Worm (Caenorhabditis elegans) whole organism, late embryonic: ENCODE results near the gene T24A6.16.

ENCODE experiments used
- C08G9.2 ChIP-seq: sonication (generic microtip); optimal IDR thresholded peaks from 2 replicates; lab custom pipeline; 2016; ENCODE audit warnings: mild to moderate bottlenecking, missing genetic modification characterization, moderate library complexity, missing compliant biosample characterization
- K09A11.1 ChIP-seq: sonication (generic microtip); optimal IDR thresholded peaks from 2 replicates; lab custom pipeline; 2017; ENCODE audit warnings: antibody characterized with exemption, mild to moderate bottlenecking, missing genetic modification characterization, missing compliant biosample characterization; ENCODE audit not compliant: insufficient read depth
- T23F11.4 ChIP-seq: fragments of 200-800 bp; sonication (Bioruptor generic); optimal IDR thresholded peaks from 2 replicates; lab custom pipeline; 2018; ENCODE audit warnings: mild to moderate bottlenecking, missing genetic modification characterization, missing compliant biosample characterization
- ceh-14 ChIP-seq: sonication (generic microtip); optimal IDR thresholded peaks from 2 replicates; lab custom pipeline; 2016; ENCODE audit warnings: missing genotype, missing genetic modification characterization, missing compliant biosample characterization
- ceh-18 ChIP-seq: sonication (generic microtip); optimal IDR thresholded peaks from 2 replicates; lab custom pipeline; 2016; ENCODE audit warnings: missing genetic modification characterization, missing compliant biosample characterization
- ceh-2 ChIP-seq: sonication (generic microtip); optimal IDR thresholded peaks from 2 replicates; lab custom pipeline; 2016; ENCODE audit warnings: missing genotype, missing genetic modification characterization, missing compliant biosample characterization
- ceh-22 ChIP-seq: sonication (generic microtip); optimal IDR thresholded peaks from 2 replicates; lab custom pipeline; 2017; ENCODE audit warnings: missing biosample characterization, missing genetic modification characterization
- ceh-24 ChIP-seq: sonication (generic microtip); optimal IDR thresholded peaks from 2 replicates; lab custom pipeline; 2016; ENCODE audit warnings: mild to moderate bottlenecking, missing genetic modification characterization, missing compliant biosample characterization
- ceh-30 ChIP-seq: fragments of 150-350 bp; optimal IDR thresholded peaks from 2 replicates; lab custom pipeline; 2014; ENCODE audit warnings: missing biosample characterization, missing genetic modification characterization
- ceh-34 ChIP-seq: sonication (generic microtip); optimal IDR thresholded peaks from 2 replicates; lab custom pipeline; 2016; ENCODE audit warnings: mild to moderate bottlenecking, missing genetic modification characterization, missing compliant biosample characterization
- ceh-45 ChIP-seq: fragments of 200-800 bp; sonication (Bioruptor generic); IDR thresholded peaks from 2 replicates; pipeline ENCODE4 v1.3.6; 2022; ENCODE audit warnings: missing genetic modification reagents, missing genetic modification characterization, missing compliant biosample characterization
- ceh-6 ChIP-seq: fragments of 200-800 bp; sonication (Bioruptor generic); optimal IDR thresholded peaks from 2 replicates; lab custom pipeline; 2018; ENCODE audit warnings: mild to moderate bottlenecking, missing genetic modification characterization, missing compliant biosample characterization
- ceh-9 ChIP-seq: sonication (generic microtip); optimal IDR thresholded peaks from 2 replicates; lab custom pipeline; 2016; ENCODE audit warnings: mild to moderate bottlenecking, missing genetic modification characterization, inconsistent platforms, missing compliant biosample characterization
- che-1 ChIP-seq: sonication (generic microtip); optimal IDR thresholded peaks from 2 replicates; lab custom pipeline; 2016; ENCODE audit warnings: mild to moderate bottlenecking, missing genetic modification characterization, missing compliant biosample characterization
- dve-1 ChIP-seq: sonication (generic microtip); optimal IDR thresholded peaks from 2 replicates; lab custom pipeline; 2017; ENCODE audit warnings: antibody characterized with exemption, mild to moderate bottlenecking, missing genetic modification characterization, missing compliant biosample characterization
- eyg-1 ChIP-seq: sonication (generic microtip); optimal IDR thresholded peaks from 2 replicates; lab custom pipeline; 2016; ENCODE audit warnings: missing genotype, missing genetic modification characterization, missing compliant biosample characterization
- hlh-13 ChIP-seq: fragments of 200-800 bp; sonication (Bioruptor generic); optimal IDR thresholded peaks from 2 replicates; lab custom pipeline; 2018; ENCODE audit warnings: mild to moderate bottlenecking, missing genetic modification characterization, missing compliant biosample characterization
- hlh-15 ChIP-seq: sonication (generic microtip); optimal IDR thresholded peaks from 2 replicates; lab custom pipeline; 2016; ENCODE audit warnings: missing genetic modification characterization, missing compliant biosample characterization
- hlh-6 ChIP-seq: sonication (generic microtip); optimal IDR thresholded peaks from 2 replicates; lab custom pipeline; 2016; ENCODE audit warnings: missing genotype, missing genetic modification characterization, missing compliant biosample characterization
- hlh-8 ChIP-seq: sonication (generic microtip); optimal IDR thresholded peaks from 2 replicates; lab custom pipeline; 2016; ENCODE audit warnings: missing genotype, missing genetic modification characterization, missing compliant biosample characterization
- lim-6 ChIP-seq: sonication (generic microtip); optimal IDR thresholded peaks from 2 replicates; lab custom pipeline; 2016; ENCODE audit warnings: missing genetic modification characterization, missing compliant biosample characterization
- lin-11 ChIP-seq: fragments of 200-800 bp; sonication (Bioruptor generic); optimal IDR thresholded peaks from 2 replicates; lab custom pipeline; 2018; ENCODE audit warnings: mild to moderate bottlenecking, missing genetic modification characterization, missing compliant biosample characterization
- mec-3 ChIP-seq: sonication (generic microtip); optimal IDR thresholded peaks from 2 replicates; lab custom pipeline; 2016; ENCODE audit warnings: borderline replicate concordance, missing genetic modification characterization, missing compliant biosample characterization
- nfya-1 ChIP-seq: sonication (generic microtip); optimal IDR thresholded peaks from 2 replicates; lab custom pipeline; 2017; ENCODE audit warnings: missing genetic modification characterization, mild to moderate bottlenecking, missing compliant biosample characterization, antibody characterized with exemption, moderate library complexity
- nhr-11 ChIP-seq: fragments of 150-350 bp; optimal IDR thresholded peaks from 2 replicates; lab custom pipeline; 2014; ENCODE audit warnings: missing biosample characterization, missing genetic modification characterization
- npax-4 ChIP-seq: sonication (generic microtip); optimal IDR thresholded peaks from 2 replicates; lab custom pipeline; 2016; ENCODE audit warnings: missing genetic modification characterization, missing compliant biosample characterization
- odd-2 ChIP-seq: sonication (generic microtip); optimal IDR thresholded peaks from 2 replicates; lab custom pipeline; 2017; ENCODE audit warnings: antibody characterized with exemption, mild to moderate bottlenecking, missing genetic modification characterization, missing compliant biosample characterization
- pag-3 ChIP-seq: sonication (generic microtip); optimal IDR thresholded peaks from 2 replicates; lab custom pipeline; 2016; ENCODE audit warnings: missing compliant biosample characterization, missing genetic modification characterization, borderline replicate concordance
- pha-2 ChIP-seq: sonication (generic microtip); optimal IDR thresholded peaks from 2 replicates; lab custom pipeline; 2017; ENCODE audit warnings: mild to moderate bottlenecking, missing genetic modification characterization, missing compliant biosample characterization
- pha-4 ChIP-seq: fragments of 150-350 bp; optimal IDR thresholded peaks from 2 replicates; lab custom pipeline; 2018; ENCODE audit warnings: missing biosample characterization, missing genetic modification reagents, missing genetic modification characterization
- pqm-1 ChIP-seq: sonication (generic microtip); optimal IDR thresholded peaks from 2 replicates; lab custom pipeline; 2016; ENCODE audit warnings: missing genetic modification characterization, missing compliant biosample characterization
- ref-2 ChIP-seq: sonication (generic microtip); optimal IDR thresholded peaks from 2 replicates; lab custom pipeline; 2016; ENCODE audit warnings: missing genetic modification characterization, missing compliant biosample characterization
- sdc-2 ChIP-seq: sonication (generic microtip); optimal IDR thresholded peaks from 2 replicates; lab custom pipeline; 2016; ENCODE audit warnings: missing genotype, missing genetic modification characterization, missing compliant biosample characterization
- sox-4 ChIP-seq: sonication (generic microtip); optimal IDR thresholded peaks from 2 replicates; lab custom pipeline; 2017; ENCODE audit warnings: mild to moderate bottlenecking, missing genetic modification characterization, inconsistent platforms, missing compliant biosample characterization
- tbx-2 ChIP-seq: sonication (generic microtip); optimal IDR thresholded peaks from 2 replicates; lab custom pipeline; 2016; ENCODE audit warnings: missing genetic modification characterization, missing compliant biosample characterization
- tbx-7 ChIP-seq: sonication (generic microtip); optimal IDR thresholded peaks from 2 replicates; lab custom pipeline; 2016; ENCODE audit warnings: missing genotype, missing genetic modification characterization, missing compliant biosample characterization
- unc-3 ChIP-seq, 2 experiments: fragments of 200-800 bp in 1 of 2; sonication (Bioruptor generic) in 1 of 2; sonication (generic microtip) in 1 of 2; conservative IDR thresholded peaks in 1 of 2; optimal IDR thresholded peaks in 1 of 2; 2 replicates each; pipeline versions ENCODE4 v1.3.6 to Lab custom; 2016 to 2022; ENCODE audit warnings: missing compliant biosample characterization in 2 of 2, missing genetic modification characterization in 2 of 2, missing genetic modification reagents in 1 of 2
- unc-42 ChIP-seq: sonication (generic microtip); optimal IDR thresholded peaks from 2 replicates; lab custom pipeline; 2016; ENCODE audit warnings: missing genotype, missing genetic modification characterization, missing compliant biosample characterization
- zip-5 ChIP-seq: sonication (generic microtip); optimal IDR thresholded peaks from 2 replicates; lab custom pipeline; 2016; ENCODE audit warnings: missing genetic modification characterization, missing compliant biosample characterization

T24A6.16 gene

DNA sequence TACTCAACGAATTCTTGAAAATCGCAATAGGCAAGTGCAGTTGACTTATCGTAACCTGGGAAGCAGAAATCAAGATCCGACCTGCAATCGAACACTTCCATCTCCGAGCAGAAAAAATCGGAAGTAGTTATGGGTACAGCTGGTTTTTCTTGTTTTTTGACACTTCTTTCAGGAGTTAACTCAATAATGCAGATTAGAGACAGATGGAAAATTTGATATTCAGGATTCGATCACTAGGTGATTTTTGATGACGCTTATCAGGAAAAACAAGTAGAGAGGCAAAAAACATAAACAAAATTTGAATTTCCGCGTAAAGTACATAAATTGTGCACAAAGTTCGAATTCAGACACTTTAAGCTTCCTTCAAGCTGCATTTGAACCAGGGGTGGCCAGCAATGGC is 13.9 kb downstream of the T24A6.16 start, which contains the start of gene srw-130:
srw-130 (minus strand) TSS at position 101 of the 400 bp plus-strand sequence.
- TF ChIP-seq ref-2 (tag; lab: Kevin White, UChicago) (no peak), zip-5 (no peak), eyg-1 (no peak), ceh-34 (no peak)
- TF ChIP-seq, all 69 proteins: peak for 0

DNA sequence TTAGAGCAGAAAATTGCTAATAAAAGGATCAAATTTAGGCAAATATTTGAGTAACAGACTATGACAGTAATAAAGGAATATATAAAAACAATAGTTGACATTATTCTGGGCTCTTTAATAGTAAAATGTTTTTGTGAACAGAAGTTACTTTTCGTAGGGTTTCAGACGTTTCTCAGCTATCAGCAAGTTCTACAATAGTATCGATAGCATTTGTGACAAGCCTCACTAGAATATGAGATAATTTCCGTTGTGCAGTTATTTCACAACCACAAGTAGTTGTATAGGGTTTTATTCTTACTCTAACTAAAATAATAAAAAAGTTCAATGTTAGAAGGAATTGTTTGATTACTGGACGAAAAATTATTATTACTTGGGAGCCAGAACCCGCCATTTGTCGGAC is 16.2 kb downstream of the T24A6.16 start, which contains the start of gene srbc-68:
srbc-68 (minus strand) TSS at position 101 of the 400 bp plus-strand sequence.
- TF ChIP-seq hlh-15 (tag; lab: Kevin White, UChicago) (no peak), K09A11.1 (tag; lab: Kevin White, UChicago) (no peak), zip-5 (no peak), hlh-13 (GFP tag; lab: Kevin White, UChicago) (no peak), sox-4 (no peak), pha-2 (tag; lab: Kevin White, UChicago) (no peak), nfya-1 (tag; lab: Kevin White, UChicago) (no peak), nhr-11 (tag; lab: Kevin White, UChicago) (no peak)

DNA sequence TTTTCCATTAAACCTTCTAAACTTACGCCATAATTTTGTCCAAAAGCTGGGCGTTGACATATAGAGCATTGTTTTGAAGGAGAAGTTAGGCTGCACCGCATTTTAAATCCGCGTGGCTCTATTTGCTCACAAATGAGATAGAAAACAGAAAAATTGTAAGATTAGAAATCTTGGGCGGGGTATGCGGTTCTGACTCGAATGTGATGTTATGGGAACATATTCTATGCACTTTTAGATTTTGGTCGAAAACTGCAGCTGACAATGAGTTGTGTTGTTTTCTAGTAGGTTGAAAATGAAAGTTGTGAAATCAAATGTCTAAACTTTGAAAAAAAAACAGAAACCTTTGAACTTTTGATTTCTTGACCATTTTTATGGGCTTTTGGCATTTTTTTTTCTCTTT is 19.4 kb downstream of the T24A6.16 start, which contains the start of gene nhr-222:
nhr-222 (minus strand) TSS at position 101 of the 400 bp plus-strand sequence.
- no peak for TF ChIP-seq ceh-24 (tag; lab: Kevin White, UChicago)
- TF ChIP-seq C08G9.2 (tag; lab: Kevin White, UChicago): no peak
- no peak for TF ChIP-seq ceh-22 (tag; lab: Kevin White, UChicago)
- TF ChIP-seq hlh-13 (GFP tag; lab: Kevin White, UChicago): no peak
- no peak for TF ChIP-seq hlh-6 (tag; lab: Kevin White, UChicago)
- no peak for TF ChIP-seq pha-4 (tag; lab: Kevin White, UChicago)
- no peak for TF ChIP-seq lin-11 (tag; lab: Kevin White, UChicago)
- no peak for TF ChIP-seq sdc-2 (tag; lab: Kevin White, UChicago)
- no peak for TF ChIP-seq ceh-2 (tag; lab: Kevin White, UChicago)
- TF ChIP-seq dve-1 (tag; lab: Kevin White, UChicago): no peak
- TF ChIP-seq sox-4: no peak
- TF ChIP-seq nfya-1 (tag; lab: Kevin White, UChicago): no peak
- no peak for TF ChIP-seq ceh-30 (tag; lab: Kevin White, UChicago)
- no peak for TF ChIP-seq K09A11.1 (tag; lab: Kevin White, UChicago)

DNA sequence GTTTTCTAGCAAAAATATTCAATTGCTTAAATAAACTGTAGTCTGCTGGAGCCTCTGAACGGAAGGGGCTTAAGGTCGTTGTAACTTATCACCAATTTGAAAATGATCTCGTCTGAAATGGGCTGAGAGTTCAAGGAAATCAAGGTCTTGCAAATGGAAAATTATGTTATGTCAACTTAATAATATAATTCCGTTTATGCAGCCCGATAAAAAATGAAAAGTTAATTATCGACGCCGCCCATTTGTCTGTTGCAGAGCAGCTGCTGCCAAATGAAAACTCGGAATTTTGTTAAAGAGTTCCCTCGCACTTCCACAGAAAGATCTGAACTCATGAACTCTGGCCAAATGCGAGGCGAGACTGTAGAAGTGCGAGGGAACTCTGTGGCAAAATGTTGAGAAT is 21.6 kb downstream of the T24A6.16 start, which contains the start of gene srbc-67:
srbc-67 (minus strand) TSS at position 101 of the 400 bp plus-strand sequence.
- TF ChIP-seq odd-2 (tag; lab: Kevin White, UChicago) (no peak), ceh-45 (GFP tag; lab: Robert Waterston, UW) (no peak), hlh-8 (tag; lab: Kevin White, UChicago) (no peak), eyg-1 (no peak), tbx-2 (tag; lab: Kevin White, UChicago) (no peak), npax-4 (no peak), hlh-6 (tag; lab: Kevin White, UChicago) (no peak), K09A11.1 (tag; lab: Kevin White, UChicago) (no peak), nhr-11 (tag; lab: Kevin White, UChicago) (no peak), mec-3 (no peak), che-1 (tag; lab: Kevin White, UChicago) (no peak), ceh-14 (no peak), unc-42 (no peak), T23F11.4 (GFP tag; lab: Kevin White, UChicago) (no peak), pqm-1 (tag; lab: Kevin White, UChicago) (no peak)

DNA sequence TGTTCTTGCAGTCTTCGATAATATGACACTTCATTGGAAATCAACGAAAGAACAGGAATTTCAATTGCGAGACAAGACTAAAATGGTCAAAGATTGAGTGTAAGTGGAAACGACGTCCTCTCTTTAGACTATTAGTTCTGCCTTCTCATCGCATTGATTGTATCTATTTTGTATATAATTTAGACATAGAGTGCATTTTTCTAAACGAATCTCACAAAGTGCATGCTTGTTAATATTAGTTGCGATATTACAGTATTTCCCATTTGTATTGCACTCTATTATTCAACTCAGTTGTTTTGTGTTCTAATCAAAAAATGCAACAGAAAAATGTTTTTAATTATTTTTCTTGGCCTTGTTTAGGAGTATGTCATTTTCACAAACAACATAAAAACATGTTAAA is 24.4 kb downstream of the T24A6.16 start, which contains the start of gene nhr-93:
nhr-93 (minus strand) TSS at position 101 of the 400 bp plus-strand sequence.
- no peak for TF ChIP-seq pqm-1 (tag; lab: Kevin White, UChicago)
- no peak for TF ChIP-seq unc-3 (GFP tag; conservative IDR thresholded peaks at IDR 0.05; lab: Robert Waterston, UW)
- no peak for TF ChIP-seq unc-3 (tag; optimal IDR thresholded peaks at IDR 0.05; lab: Kevin White, UChicago)
- TF ChIP-seq T23F11.4 (GFP tag; lab: Kevin White, UChicago): no peak
- TF ChIP-seq ceh-18 (tag; lab: Kevin White, UChicago): no peak
- no peak for TF ChIP-seq ceh-6
- TF ChIP-seq tbx-7 (tag; lab: Kevin White, UChicago): no peak
- TF ChIP-seq pha-2 (tag; lab: Kevin White, UChicago): no peak
- no peak for TF ChIP-seq hlh-13 (GFP tag; lab: Kevin White, UChicago)
- TF ChIP-seq nfya-1 (tag; lab: Kevin White, UChicago): no peak
- no peak for TF ChIP-seq zip-5
- TF ChIP-seq ceh-9 (tag; lab: Kevin White, UChicago): no peak
- no peak for TF ChIP-seq pha-4 (tag; lab: Kevin White, UChicago)
- no peak for TF ChIP-seq pag-3 (tag; lab: Kevin White, UChicago)
- TF ChIP-seq lim-6 (tag; lab: Kevin White, UChicago): no peak
- TF ChIP-seq hlh-15 (tag; lab: Kevin White, UChicago): no peak
